Worm (Caenorhabditis elegans): ENCODE results near the gene tsp-10.
A peak's percentile ranks its signal among the peaks of the same experiment; 100 is the strongest.

Gene tsp-10

DNA sequence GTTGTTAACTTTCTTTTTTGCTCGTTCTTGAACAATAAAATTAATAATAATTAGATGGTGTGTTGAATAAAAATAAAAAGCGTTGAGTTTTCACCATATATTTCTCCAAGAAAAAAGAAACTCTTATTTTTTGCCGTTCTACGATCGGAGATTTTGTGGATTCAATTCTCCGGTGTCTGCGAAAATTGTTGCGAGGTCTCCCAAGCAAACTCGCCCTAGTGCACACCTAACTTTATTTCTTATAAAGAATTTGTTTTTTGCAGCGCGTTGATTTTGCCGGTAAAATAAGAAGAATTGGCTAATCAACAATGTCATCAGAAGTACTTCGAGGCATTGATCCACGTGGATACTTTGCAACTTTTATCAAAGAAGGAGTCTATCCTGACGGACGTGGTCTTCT lies 23.0 kb downstream of the tsp-10 start, which contains the start of gene exos-8 (continued):
- TF ChIP-seq lin-40 (tag; optimal IDR thresholded peaks at IDR 0.05) (no peak), rec-8 (tag; optimal IDR thresholded peaks at IDR 0.05) (peak in 1 of 2 experiments; percentile 39), F23B12.7 (tag; optimal IDR thresholded peaks at IDR 0.05; ENCODE audit: insufficient read depth) (peak; percentile 86), Y67H2A.10 (GFP tag; conservative IDR thresholded peaks at IDR 0.05) (no peak), aptf-2 (GFP tag; conservative IDR thresholded peaks at IDR 0.05) (0 out of 2 replicates have a peak, but pooled peaks have one; percentile 60), F33H1.4 (GFP tag; IDR thresholded peaks at IDR 0.05) (peak; percentile 21; the same call in 1 of the 2 replicates), F57C9.4 (tag; optimal IDR thresholded peaks at IDR 0.05) (no peak), F39B2.1 (GFP tag; IDR thresholded peaks at IDR 0.05) (no peak), dpff-1 (tag; optimal IDR thresholded peaks at IDR 0.05) (no peak), lin-26 (GFP tag; IDR thresholded peaks at IDR 0.05) (0 out of 2 replicates have a peak, but pooled peaks have one; percentile 51), ztf-25 (GFP tag; IDR thresholded peaks at IDR 0.05) (no peak), dox-1 (GFP tag; IDR thresholded peaks at IDR 0.05) (peak; percentile 57), madf-6 (GFP tag; IDR thresholded peaks at IDR 0.05) (0 out of 2 replicates have a peak, but pooled peaks have one; percentile 16), nhr-179 (tag; optimal IDR thresholded peaks at IDR 0.05) (no peak), aptf-3 (GFP tag; IDR thresholded peaks at IDR 0.05) (no peak), F57A8.1 (GFP tag; optimal IDR thresholded peaks at IDR 0.05) (no peak), F49E8.2 (tag; optimal IDR thresholded peaks at IDR 0.05; ENCODE audit: insufficient read depth) (no peak), madf-8 (GFP tag; conservative IDR thresholded peaks at IDR 0.05) (peak; percentile 36; the same call in 1 of the 2 replicates), nhr-120 (GFP tag; IDR thresholded peaks at IDR 0.05) (no peak), attf-5 (GFP tag; optimal IDR thresholded peaks at IDR 0.05) (peak; percentile 87), F55B11.4 (tag; optimal IDR thresholded peaks at IDR 0.05; ENCODE audit: borderline replicate concordance, insufficient read depth) (no peak), akir-1 (GFP tag; optimal IDR thresholded peaks at IDR 0.05) (peak; percentile 44), chd-7 (tag; optimal IDR thresholded peaks at IDR 0.05) (no peak), ekl-4 (GFP tag; IDR thresholded peaks at IDR 0.05) (no peak), sptf-2 (GFP tag; optimal IDR thresholded peaks at IDR 0.05) (no peak), hrde-1 (tag; optimal IDR thresholded peaks at IDR 0.05; ENCODE audit: borderline replicate concordance) (no peak), K12H6.12 (tag; optimal IDR thresholded peaks at IDR 0.05) (peak; percentile 32), zfh-2 (GFP tag; conservative IDR thresholded peaks at IDR 0.05) (no peak), rpc-1 (optimal IDR thresholded peaks at IDR 0.05) (no peak), rpc-1 (tag; optimal IDR thresholded peaks at IDR 0.05) (no peak), madf-10 (tag; optimal IDR thresholded peaks at IDR 0.05) (peak; percentile 50), ZK185.1 (tag; optimal IDR thresholded peaks at IDR 0.05; ENCODE audit: poor library complexity, severe bottlenecking) (peak; percentile 48), unc-130 (GFP tag; optimal IDR thresholded peaks at IDR 0.05) (peak; percentile 71), cebp-1 (GFP tag; IDR thresholded peaks at IDR 0.05) (0 out of 2 replicates have a peak, but pooled peaks have one; percentile 14), cebp-1 (tag; optimal IDR thresholded peaks at IDR 0.05) (no peak), bed-2 (GFP tag; IDR thresholded peaks at IDR 0.05) (peak; percentile 64; the same call in 1 of the 2 replicates), ztf-6 (GFP tag; IDR thresholded peaks at IDR 0.05) (no peak), hlh-26 (GFP tag; conservative IDR thresholded peaks at IDR 0.05) (no peak), lir-1 (GFP tag; conservative IDR thresholded peaks at IDR 0.05) (no peak; the same call in 1 of the 2 replicates), ceh-100 (GFP tag; IDR thresholded peaks at IDR 0.05) (peak; percentile 97), snpc-3.4 (tag; optimal IDR thresholded peaks at IDR 0.05) (no peak), die-1 (tag; optimal IDR thresholded peaks at IDR 0.05) (peak; percentile 19), him-1 (tag; optimal IDR thresholded peaks at IDR 0.05) (peak; percentile 12), K11D2.4 (GFP tag; IDR thresholded peaks at IDR 0.05) (no peak), F10E7.11 (tag; optimal IDR thresholded peaks at IDR 0.05) (no peak), dpl-1 (GFP tag; optimal IDR thresholded peaks at IDR 0.05) (peak; percentile 37), nhr-90 (tag; optimal IDR thresholded peaks at IDR 0.05) (no peak), ccch-3 (GFP tag; optimal IDR thresholded peaks at IDR 0.05) (no peak)

Measured in whole organism, young adult.